Fruit fly (Drosophila melanogaster) whole organism, embryonic: ENCODE data around the gene CG1307.

Experiments
- Aef1 ChIP-seq: fragments of 200-800 bp; sonication (Bioruptor generic); IDR thresholded peaks from 3 replicates; pipeline ENCODE4 v1.3.6; 2022; ENCODE audit warnings: missing biosample characterization, missing genetic modification characterization
- Asciz ChIP-seq: fragments of 200-800 bp; sonication (Bioruptor generic); optimal IDR thresholded peaks from 2 replicates; lab custom pipeline; 2017; ENCODE audit warnings: missing biosample characterization, mild to moderate bottlenecking, missing genetic modification characterization, missing genetic modification reagents
- Bgb ChIP-seq: fragments of 200-800 bp; sonication (Bioruptor generic); IDR thresholded peaks from 2 replicates; pipeline ENCODE4 v1.3.6; 2022; ENCODE audit warnings: missing biosample characterization, missing genetic modification characterization; ENCODE audit not compliant: partially characterized antibody
- CG1024 ChIP-seq: fragments of 200-800 bp; sonication (Bioruptor generic); IDR thresholded peaks from 2 replicates; pipeline ENCODE4 v1.3.6; 2022; ENCODE audit warnings: missing biosample characterization, missing genetic modification characterization
- CG10431 ChIP-seq: fragments of 200-800 bp; sonication (Bioruptor generic); optimal IDR thresholded peaks from 3 replicates; lab custom pipeline; 2018; ENCODE audit warnings: missing biosample characterization, mild to moderate bottlenecking, missing genetic modification characterization
- CG10462 ChIP-seq: fragments of 200-800 bp; sonication (Bioruptor generic); optimal IDR thresholded peaks from 2 replicates; lab custom pipeline; 2016; ENCODE audit warnings: missing biosample characterization, missing genetic modification characterization
- CG10543 ChIP-seq: fragments of 200-800 bp; sonication (Bioruptor generic); optimal IDR thresholded peaks from 3 replicates; lab custom pipeline; 2017; ENCODE audit warnings: missing biosample characterization, mild to moderate bottlenecking, missing genetic modification characterization, moderate library complexity
- CG11456 ChIP-seq: fragments of 200-800 bp; sonication (Bioruptor generic); IDR thresholded peaks from 3 replicates; pipeline ENCODE4 v1.3.6; 2022; ENCODE audit warnings: missing biosample characterization, missing genetic modification characterization
- CG12659 ChIP-seq: fragments of 200-800 bp; sonication (Bioruptor generic); optimal IDR thresholded peaks from 3 replicates; lab custom pipeline; 2017; ENCODE audit warnings: mild to moderate bottlenecking, missing biosample characterization, missing genetic modification reagents, missing genetic modification characterization
- CG12942 ChIP-seq: fragments of 200-800 bp; sonication (Bioruptor generic); optimal IDR thresholded peaks from 3 replicates; lab custom pipeline; 2016; ENCODE audit warnings: missing biosample characterization, missing genetic modification characterization
- CG13287 ChIP-seq: fragments of 200-800 bp; sonication (Bioruptor generic); IDR thresholded peaks from 2 replicates; pipeline ENCODE4 v1.3.6; 2022; ENCODE audit warnings: missing biosample characterization, missing genetic modification characterization; ENCODE audit not compliant: partially characterized antibody
- CG14441 ChIP-seq: fragments of 200-800 bp; sonication (Bioruptor generic); IDR thresholded peaks from 2 replicates; pipeline ENCODE4 v1.3.6; 2022; ENCODE audit warnings: missing biosample characterization, missing genetic modification characterization
- CG15011 ChIP-seq: fragments of 200-800 bp; sonication (Bioruptor generic); optimal IDR thresholded peaks from 3 replicates; lab custom pipeline; 2018; ENCODE audit warnings: missing biosample characterization, mild to moderate bottlenecking, missing genetic modification characterization
- CG15696 ChIP-seq: fragments of 200-800 bp; sonication (Bioruptor generic); optimal IDR thresholded peaks from 2 replicates; lab custom pipeline; 2019; ENCODE audit warnings: missing biosample characterization, mild to moderate bottlenecking, missing genetic modification characterization, moderate library complexity
- CG1602 ChIP-seq: fragments of 200-800 bp; sonication (Bioruptor generic); optimal IDR thresholded peaks from 3 replicates; lab custom pipeline; 2016; ENCODE audit warnings: missing biosample characterization, missing genetic modification characterization
- CG17186 ChIP-seq: fragments of 200-800 bp; sonication (Bioruptor generic); optimal IDR thresholded peaks from 3 replicates; lab custom pipeline; 2017; ENCODE audit warnings: missing biosample characterization, missing genetic modification reagents, missing genetic modification characterization
- CG17829 ChIP-seq: fragments of 200-800 bp; optimal IDR thresholded peaks from 2 replicates; lab custom pipeline; 2019; ENCODE audit warnings: missing biosample characterization, mild to moderate bottlenecking, missing genetic modification characterization, moderate library complexity
- CG2116 ChIP-seq: fragments of 200-800 bp; sonication (Bioruptor generic); optimal IDR thresholded peaks from 3 replicates; lab custom pipeline; 2018; ENCODE audit warnings: missing biosample characterization, mild to moderate bottlenecking, missing genetic modification characterization
- CG2199 ChIP-seq: fragments of 200-800 bp; sonication (Bioruptor generic); IDR thresholded peaks from 3 replicates; pipeline ENCODE4 v1.3.6; 2022; ENCODE audit warnings: missing biosample characterization, missing genetic modification characterization
- CG2712 ChIP-seq: fragments of 200-800 bp; optimal IDR thresholded peaks from 3 replicates; lab custom pipeline; 2019; ENCODE audit warnings: missing biosample characterization, mild to moderate bottlenecking, missing genetic modification characterization, moderate library complexity
- CG32772 ChIP-seq: fragments of 200-800 bp; sonication (Bioruptor generic); IDR thresholded peaks from 2 replicates; pipeline ENCODE4 v1.3.6; 2022; ENCODE audit warnings: missing biosample characterization, missing genetic modification characterization
- CG3726 ChIP-seq: fragments of 200-800 bp; sonication (Bioruptor generic); IDR thresholded peaks from 3 replicates; pipeline ENCODE4, ENCODE4 v1.3.6; 2022; ENCODE audit warnings: missing biosample characterization, missing genetic modification characterization
- CG3838 ChIP-seq: fragments of 200-800 bp; sonication (Bioruptor generic); optimal IDR thresholded peaks from 3 replicates; lab custom pipeline; 2016; ENCODE audit warnings: missing biosample characterization, missing genetic modification characterization
- CG6765 ChIP-seq: fragments of 200-800 bp; sonication (Bioruptor generic); optimal IDR thresholded peaks from 3 replicates; lab custom pipeline; 2017; ENCODE audit warnings: missing biosample characterization, mild to moderate bottlenecking, missing genetic modification characterization
- CG8765 ChIP-seq: fragments of 200-800 bp; sonication (Bioruptor generic); IDR thresholded peaks from 2 replicates; pipeline ENCODE4 v1.3.6; 2022; ENCODE audit warnings: missing biosample characterization, missing genetic modification characterization
- CG8924 ChIP-seq: fragments of 200-800 bp; optimal IDR thresholded peaks from 3 replicates; lab custom pipeline; 2019; ENCODE audit warnings: missing biosample characterization, mild to moderate bottlenecking, missing genetic modification characterization, moderate library complexity
- CG9215 ChIP-seq: fragments of 200-800 bp; sonication (Bioruptor generic); IDR thresholded peaks from 2 replicates; pipeline ENCODE4 v1.3.6; 2022; ENCODE audit warnings: missing biosample characterization, missing genetic modification characterization
- CG9876 ChIP-seq: fragments of 200-800 bp; sonication (Bioruptor generic); optimal IDR thresholded peaks from 2 replicates; lab custom pipeline; 2016; ENCODE audit warnings: missing biosample characterization, missing genetic modification characterization
- Dref ChIP-seq: fragments of 200-800 bp; sonication (Bioruptor generic); IDR thresholded peaks from 2 replicates; pipeline ENCODE4 v1.3.6; 2022; ENCODE audit warnings: missing biosample characterization, missing genetic modification characterization
- E2f1 ChIP-seq: fragments of 200-800 bp; sonication (Bioruptor generic); IDR thresholded peaks from 2 replicates; pipeline ENCODE4 v1.3.6; 2022; ENCODE audit warnings: missing biosample characterization, missing genetic modification characterization
- HHEX ChIP-seq: fragments of 200-800 bp; sonication (Bioruptor generic); optimal IDR thresholded peaks from 3 replicates; lab custom pipeline; 2017; ENCODE audit warnings: missing biosample characterization, mild to moderate bottlenecking, missing genetic modification characterization, missing genetic modification reagents
- Nf-YB ChIP-seq: fragments of 200-800 bp; sonication (Bioruptor generic); optimal IDR thresholded peaks from 3 replicates; lab custom pipeline; 2019; ENCODE audit warnings: missing biosample characterization, mild to moderate bottlenecking, missing genetic modification characterization, moderate library complexity
- Ssrp ChIP-seq: fragments of 200-800 bp; sonication (Bioruptor generic); optimal IDR thresholded peaks from 2 replicates; lab custom pipeline; 2018; ENCODE audit warnings: missing biosample characterization, mild to moderate bottlenecking, missing genetic modification characterization, moderate library complexity
- Xbp1 ChIP-seq: fragments of 200-800 bp; sonication (Bioruptor generic); optimal IDR thresholded peaks from 3 replicates; lab custom pipeline; 2016; ENCODE audit warnings: missing biosample characterization, mild to moderate bottlenecking, missing genetic modification characterization
- Xrp1 ChIP-seq: fragments of 200-800 bp; sonication (Bioruptor generic); IDR thresholded peaks from 2 replicates; pipeline ENCODE4 v1.3.6; 2022; ENCODE audit warnings: missing biosample characterization, missing genetic modification characterization
- bbx ChIP-seq: fragments of 200-800 bp; sonication (Bioruptor generic); IDR thresholded peaks from 2 replicates; pipeline ENCODE4 v1.3.6; 2022; ENCODE audit warnings: missing biosample characterization, missing genetic modification characterization; ENCODE audit not compliant: partially characterized antibody
- chif ChIP-seq, 2 experiments: fragments of 200-800 bp; sonication (Bioruptor generic); optimal IDR thresholded peaks; 3 replicates each; lab custom pipeline; 2016; ENCODE audit warnings: missing biosample characterization in 2 of 2, missing genetic modification characterization in 2 of 2
- chinmo ChIP-seq: fragments of 200-800 bp; sonication (Bioruptor generic); IDR thresholded peaks from 4 replicates; pipeline ENCODE4 v1.3.6; 2022; ENCODE audit warnings: missing biosample characterization, missing genetic modification characterization; ENCODE audit not compliant: partially characterized antibody
- dan ChIP-seq: fragments of 200-800 bp; sonication (Bioruptor generic); IDR thresholded peaks from 2 replicates; pipeline ENCODE4 v1.3.6; 2022; ENCODE audit warnings: missing biosample characterization, missing genetic modification characterization
- ewg ChIP-seq: fragments of 200-800 bp; sonication (Bioruptor generic); optimal IDR thresholded peaks from 3 replicates; lab custom pipeline; 2017; ENCODE audit warnings: mild to moderate bottlenecking, missing biosample characterization, missing genetic modification reagents, missing genetic modification characterization
- fd64A ChIP-seq: fragments of 200-800 bp; sonication (Bioruptor generic); optimal IDR thresholded peaks from 3 replicates; lab custom pipeline; 2018; ENCODE audit warnings: missing biosample characterization, mild to moderate bottlenecking, missing genetic modification characterization
- kay ChIP-seq: fragments of 200-800 bp; sonication (Bioruptor generic); optimal IDR thresholded peaks from 2 replicates; lab custom pipeline; 2016; ENCODE audit warnings: missing biosample characterization, missing genetic modification characterization
- lmd ChIP-seq: fragments of 200-800 bp; sonication (Bioruptor generic); IDR thresholded peaks from 2 replicates; pipeline ENCODE4 v1.3.6; 2022; ENCODE audit warnings: missing biosample characterization, missing genetic modification characterization
- onecut ChIP-seq: fragments of 200-800 bp; sonication (Bioruptor generic); IDR thresholded peaks from 2 replicates; pipeline ENCODE4 v1.3.6; 2022; ENCODE audit warnings: missing biosample characterization, missing genetic modification characterization
- p53 ChIP-seq: fragments of 200-800 bp; sonication (Bioruptor generic); optimal IDR thresholded peaks from 2 replicates; lab custom pipeline; 2016; ENCODE audit warnings: missing biosample characterization, missing genetic modification characterization
- ro ChIP-seq: fragments of 200-800 bp; sonication (Bioruptor generic); IDR thresholded peaks from 2 replicates; pipeline ENCODE4 v1.3.6; 2022; ENCODE audit warnings: missing biosample characterization, missing genetic modification characterization
- row ChIP-seq: fragments of 200-800 bp; sonication (Bioruptor generic); IDR thresholded peaks from 3 replicates; pipeline ENCODE4 v1.3.6; 2022; ENCODE audit warnings: missing biosample characterization, missing genetic modification characterization
- trem ChIP-seq: fragments of 200-800 bp; optimal IDR thresholded peaks from 3 replicates; lab custom pipeline; 2019; ENCODE audit warnings: missing biosample characterization, mild to moderate bottlenecking, missing genetic modification characterization, moderate library complexity

The CG1307 gene

dm6 chr3R:6657278-6658246 is at the start of gene CG1307, which contains the start of gene twr (continued):
- TF ChIP-seq CG3726 (GFP tag; lab: Robert Waterston, UW) (no peak), CG10462 (GFP tag; lab: Kevin White, UChicago) (peak; percentile 28), CG14441 (GFP tag; lab: Robert Waterston, UW) (peak; percentile 31; the same call in 1 of the 2 replicates), Bgb (GFP tag; lab: Robert Waterston, UW) (peak; percentile 29), CG9215 (GFP tag; lab: Robert Waterston, UW) (peak; percentile 18; the same call in 1 of the 2 replicates), Ssrp (tag; lab: Kevin White, UChicago) (peak; percentile 36), Xbp1 (peak; percentile 55), CG11456 (peak; percentile 60; the same call in 1 of the 3 replicates), CG3838 (GFP tag; lab: Kevin White, UChicago) (no peak), HHEX (GFP tag; lab: Kevin White, UChicago) (peak; percentile 10), CG9876 (no peak), dan (GFP tag; lab: Robert Waterston, UW) (no peak), CG12942 (GFP tag; lab: Kevin White, UChicago) (no peak), CG10543 (peak; percentile 73), chinmo (GFP tag; lab: Robert Waterston, UW) (no peak), CG10431 (peak; percentile 37), CG17829 (peak; percentile 61), CG2199 (no peak), bbx (0 out of 2 replicates have a peak, but pooled peaks have one; percentile 9), CG2116 (peak; percentile 55), CG32772 (no peak), Aef1 (peak; percentile 24; the same call in 1 of the 3 replicates), CG15011 (GFP tag; lab: Kevin White, UChicago) (no peak), CG17186 (GFP tag; lab: Kevin White, UChicago) (peak; percentile 33), fd64A (GFP tag; lab: Kevin White, UChicago) (no peak), ewg (GFP tag; lab: Kevin White, UChicago) (no peak), trem (tag; lab: Kevin White, UChicago) (peak; percentile 79), kay (GFP tag; lab: Kevin White, UChicago) (no peak), onecut (peak; percentile 74), CG8765 (no peak), Nf-YB (peak; percentile 15), CG1024 (GFP tag; lab: Robert Waterston, UW) (peak; percentile 8; the same call in 1 of the 2 replicates), Xrp1 (GFP tag; lab: Robert Waterston, UW) (peak; percentile 51; the same call in 1 of the 2 replicates), ro (GFP tag; lab: Robert Waterston, UW) (no peak), E2f1 (0 out of 2 replicates have a peak, but pooled peaks have one; percentile 15), CG1602 (GFP tag; lab: Kevin White, UChicago) (peak; percentile 2), CG15696 (peak; percentile 24), CG13287 (GFP tag; lab: Robert Waterston, UW) (peak; percentile 20; the same call in 1 of the 2 replicates), CG6765 (no peak), CG8924 (peak; percentile 18), Asciz (no peak), Dref (GFP tag; lab: Robert Waterston, UW) (peak; percentile 60), CG12659 (peak; percentile 77), CG2712 (tag; lab: Kevin White, UChicago) (peak; percentile 69), p53 (GFP tag; lab: Kevin White, UChicago) (peak; percentile 4), chif (GFP tag; optimal IDR thresholded peaks at IDR 0.05; lab: Kevin White, UChicago) (no peak), row (GFP tag; lab: Robert Waterston, UW) (peak; percentile 55), lmd (GFP tag; lab: Robert Waterston, UW) (0 out of 2 replicates have a peak, but pooled peaks have one; percentile 26)
